Fruit fly (Drosophila melanogaster): Measurements from ENCODE around the gene aub.

aub gene

dm6 chr2L:11044678-11045466 is 43.6 kb upstream of the aub start:
- TF ChIP-seq Tbp (GFP tag; optimal IDR thresholded peaks at IDR 0.05): no peak
- no peak for TF ChIP-seq CG11247 (GFP tag; IDR thresholded peaks at IDR 0.05)
- TF ChIP-seq vvl (GFP tag; IDR thresholded peaks at IDR 0.05): no peak
- TF ChIP-seq B-H1 (GFP tag; IDR thresholded peaks at IDR 0.05): no peak; the same call in 1 of the 3 replicates
- no peak for TF ChIP-seq CG2116 (GFP tag; optimal IDR thresholded peaks at IDR 0.05)
- TF ChIP-seq CG34224 (GFP tag; IDR thresholded peaks at IDR 0.05; ENCODE audit: partially characterized antibody): no peak
- TF ChIP-seq gce (GFP tag; IDR thresholded peaks at IDR 0.05): peak; percentile 28; the same call in 1 of the 3 replicates
- peak; percentile 19 for TF ChIP-seq CG13775 (GFP tag; optimal IDR thresholded peaks at IDR 0.05)
- TF ChIP-seq Kr (GFP tag; optimal IDR thresholded peaks at IDR 0.05): no peak
- peak; percentile 39; the same call in 1 of the 2 replicates for TF ChIP-seq Rfx (GFP tag; IDR thresholded peaks at IDR 0.05)
- no peak for TF ChIP-seq Sin3A (optimal IDR thresholded peaks at IDR 0.05)
- no peak for TF ChIP-seq pita (GFP tag; optimal IDR thresholded peaks at IDR 0.05)
- no peak for TF ChIP-seq gsb (GFP tag; IDR thresholded peaks at IDR 0.05)
- TF ChIP-seq CG8089 (GFP tag; optimal IDR thresholded peaks at IDR 0.05): peak; percentile 17
- TF ChIP-seq CG12219 (GFP tag; optimal IDR thresholded peaks at IDR 0.05): peak; percentile 36
- TF ChIP-seq CG11695 (GFP tag; IDR thresholded peaks at IDR 0.05): peak; percentile 51
- peak; percentile 14 for TF ChIP-seq Hsf (GFP tag; optimal IDR thresholded peaks at IDR 0.05)
- no peak for TF ChIP-seq slp2 (GFP tag; optimal IDR thresholded peaks at IDR 0.05)
- no peak for TF ChIP-seq esg (GFP tag; conservative IDR thresholded peaks at IDR 0.05)
- TF ChIP-seq CG31388 (GFP tag; optimal IDR thresholded peaks at IDR 0.05): no peak
- peak; percentile 17 for TF ChIP-seq CG14710 (tag; optimal IDR thresholded peaks at IDR 0.05)
- TF ChIP-seq CG9727 (GFP tag; optimal IDR thresholded peaks at IDR 0.05): peak; percentile 50
- 0 out of 3 replicates have a peak, but pooled peaks have one; percentile 42 for TF ChIP-seq Dbx (GFP tag; IDR thresholded peaks at IDR 0.05)
- TF ChIP-seq CG6683 (GFP tag; optimal IDR thresholded peaks at IDR 0.05): peak; percentile 22
- peak; percentile 59 for TF ChIP-seq BtbVII (GFP tag; optimal IDR thresholded peaks at IDR 0.05)
- TF ChIP-seq al (GFP tag; IDR thresholded peaks at IDR 0.05): 0 out of 2 replicates have a peak, but pooled peaks have one; percentile 18
- no peak; the same call in 1 of the 2 replicates for TF ChIP-seq CG6272 (GFP tag; IDR thresholded peaks at IDR 0.05)
- peak; percentile 68 for TF ChIP-seq CG2678 (tag; optimal IDR thresholded peaks at IDR 0.05)
- no peak for TF ChIP-seq phol (tag; optimal IDR thresholded peaks at IDR 0.05)
- TF ChIP-seq zen2 (GFP tag; IDR thresholded peaks at IDR 0.05; ENCODE audit: partially characterized antibody): no peak
- TF ChIP-seq Oaz (GFP tag; IDR thresholded peaks at IDR 0.05): no peak
- no peak for TF ChIP-seq CG7745 (tag; optimal IDR thresholded peaks at IDR 0.05)
- no peak for TF ChIP-seq dan (GFP tag; IDR thresholded peaks at IDR 0.05)
- TF ChIP-seq CG8388 (GFP tag; optimal IDR thresholded peaks at IDR 0.05): no peak
- TF ChIP-seq CG17912 (GFP tag; optimal IDR thresholded peaks at IDR 0.05): no peak
- TF ChIP-seq Bteb2 (GFP tag; optimal IDR thresholded peaks at IDR 0.05): no peak
- no peak for TF ChIP-seq cad (GFP tag; optimal IDR thresholded peaks at IDR 0.05)
- TF ChIP-seq odd (GFP tag; optimal IDR thresholded peaks at IDR 0.05): peak; percentile 60
- TF ChIP-seq ssp (GFP tag; IDR thresholded peaks at IDR 0.05): no peak
- TF ChIP-seq CG13123 (GFP tag; optimal IDR thresholded peaks at IDR 0.05): peak; percentile 17
- TF ChIP-seq wdn (GFP tag; IDR thresholded peaks at IDR 0.05): no peak
- TF ChIP-seq CG3163 (GFP tag; optimal IDR thresholded peaks at IDR 0.05): peak; percentile 87
- TF ChIP-seq CG5245 (GFP tag; optimal IDR thresholded peaks at IDR 0.05): no peak
- TF ChIP-seq chm (GFP tag; IDR thresholded peaks at IDR 0.05): peak; percentile 74
- peak; percentile 27 for TF ChIP-seq bcd (GFP tag; optimal IDR thresholded peaks at IDR 0.05)
- peak; percentile 56 for TF ChIP-seq mirr (GFP tag; optimal IDR thresholded peaks at IDR 0.05)
- peak; percentile 6 for TF ChIP-seq CG1603 (tag; optimal IDR thresholded peaks at IDR 0.05)
- TF ChIP-seq ab (GFP tag; optimal IDR thresholded peaks at IDR 0.05): no peak
- no peak for TF ChIP-seq CG12942 (GFP tag; optimal IDR thresholded peaks at IDR 0.05)
- TF ChIP-seq Camta (GFP tag; optimal IDR thresholded peaks at IDR 0.05): no peak
- no peak for TF ChIP-seq CHES-1-like (GFP tag; optimal IDR thresholded peaks at IDR 0.05)

Measured in whole organism, embryonic.